Worm (Caenorhabditis elegans) whole organism, L1 larva: ENCODE data around the gene smcr-8.

ENCODE experiments used
- C34B4.2 ChIP-seq: sonication (generic microtip); optimal IDR thresholded peaks from 2 replicates; lab custom pipeline; 2017; ENCODE audit warnings: mild to moderate bottlenecking, missing genetic modification characterization, missing compliant biosample characterization
- aha-1 ChIP-seq: fragments of 150-350 bp; optimal IDR thresholded peaks from 2 replicates; lab custom pipeline; 2014; ENCODE audit warnings: missing biosample characterization, missing genetic modification characterization
- aly-2 ChIP-seq: fragments of 150-350 bp; optimal IDR thresholded peaks from 2 replicates; lab custom pipeline; 2014; ENCODE audit warnings: missing biosample characterization, missing genetic modification characterization
- ceh-82 ChIP-seq, 3 experiments: fragments of 150-350 bp in 1 of 3; sonication (generic microtip) in 2 of 3; optimal IDR thresholded peaks; 2 replicates each; lab custom pipeline; 2014 to 2017; ENCODE audit warnings: missing biosample characterization in 3 of 3, missing genetic modification characterization in 3 of 3
- ceh-90 ChIP-seq: sonication (generic microtip); optimal IDR thresholded peaks from 2 replicates; lab custom pipeline; 2016; ENCODE audit warnings: missing genetic modification characterization, missing compliant biosample characterization
- ces-1 ChIP-seq: fragments of 150-350 bp; optimal IDR thresholded peaks from 2 replicates; lab custom pipeline; 2014; ENCODE audit warnings: missing biosample characterization, missing genetic modification reagents, missing genetic modification characterization
- elt-2 ChIP-seq: sonication (generic microtip); optimal IDR thresholded peaks from 2 replicates; lab custom pipeline; 2016; ENCODE audit warnings: missing genetic modification characterization, mild to moderate bottlenecking, inconsistent platforms, missing compliant biosample characterization, missing genetic modification reagents
- fkh-10 ChIP-seq: sonication (generic microtip); optimal IDR thresholded peaks from 2 replicates; lab custom pipeline; 2017; ENCODE audit warnings: missing biosample characterization, missing genetic modification reagents, missing genetic modification characterization
- fkh-4 ChIP-seq: sonication (generic microtip); optimal IDR thresholded peaks from 2 replicates; lab custom pipeline; 2016; ENCODE audit warnings: missing compliant biosample characterization, missing genetic modification characterization, borderline replicate concordance
- jun-1 ChIP-seq: fragments of 150-350 bp; optimal IDR thresholded peaks from 2 replicates; lab custom pipeline; 2014; ENCODE audit warnings: missing biosample characterization, missing genetic modification reagents, missing genetic modification characterization
- mab-9 ChIP-seq: fragments of 200-800 bp; sonication (Bioruptor generic); IDR thresholded peaks from 2 replicates; pipeline ENCODE4 v1.3.6; 2022; ENCODE audit warnings: missing genetic modification reagents, missing genetic modification characterization, missing compliant biosample characterization
- mdl-1 ChIP-seq, 2 experiments: fragments of 150-350 bp; optimal IDR thresholded peaks; 2 replicates each; lab custom pipeline; 2014 to 2017; ENCODE audit warnings: missing biosample characterization in 2 of 2, missing genetic modification characterization in 2 of 2, inconsistent platforms in 1 of 2
- nhr-11 ChIP-seq: fragments of 150-350 bp; optimal IDR thresholded peaks from 2 replicates; lab custom pipeline; 2014; ENCODE audit warnings: missing biosample characterization, missing genetic modification characterization
- nhr-12 ChIP-seq: sonication (generic microtip); optimal IDR thresholded peaks from 2 replicates; lab custom pipeline; 2017; ENCODE audit warnings: missing biosample characterization, missing genetic modification characterization
- nhr-76 ChIP-seq: sonication (generic microtip); optimal IDR thresholded peaks from 2 replicates; lab custom pipeline; 2017; ENCODE audit warnings: missing biosample characterization, missing genetic modification characterization
- nhr-90 ChIP-seq: sonication (generic microtip); optimal IDR thresholded peaks from 2 replicates; lab custom pipeline; 2016; ENCODE audit warnings: mild to moderate bottlenecking, missing genetic modification characterization, missing compliant biosample characterization; ENCODE audit not compliant: poor library complexity
- snu-23 ChIP-seq: sonication (generic microtip); optimal IDR thresholded peaks from 2 replicates; lab custom pipeline; 2016; ENCODE audit warnings: missing genetic modification characterization, missing compliant biosample characterization
- unc-130 ChIP-seq: fragments of 150-350 bp; optimal IDR thresholded peaks from 2 replicates; lab custom pipeline; 2017; ENCODE audit warnings: missing biosample characterization, missing genetic modification characterization, inconsistent platforms
- unc-86 ChIP-seq: sonication (generic microtip); optimal IDR thresholded peaks from 2 replicates; lab custom pipeline; 2016; ENCODE audit warnings: missing genetic modification characterization, missing compliant biosample characterization
- ztf-11 ChIP-seq, 2 experiments: sonication (generic microtip); optimal IDR thresholded peaks; 2 replicates each; lab custom pipeline; 2016 to 2017; ENCODE audit warnings: missing genetic modification characterization in 2 of 2, missing biosample characterization in 1 of 2, missing compliant biosample characterization in 1 of 2

Gene smcr-8

ce11 chrIII:5047740-5048139 lies 48.6 kb downstream of the smcr-8 start, which contains the start of gene C45G9.5:
Gene C45G9.5, plus strand, starts transcription at chrIII:5048117.
- TF ChIP-seq unc-130 (no peak), nhr-11 (tag; lab: Kevin White, UChicago) (no peak), unc-86 (tag; lab: Kevin White, UChicago) (no peak), aly-2 (tag; lab: Kevin White, UChicago) (no peak), ceh-82 (tag; optimal IDR thresholded peaks at IDR 0.05; lab: Kevin White, UChicago) (no peak), ces-1 (GFP tag; lab: Kevin White, UChicago) (no peak), ceh-90 (no peak), nhr-12 (tag; lab: Kevin White, UChicago) (no peak), jun-1 (no peak), nhr-76 (no peak), nhr-90 (tag; lab: Kevin White, UChicago) (no peak), snu-23 (GFP tag; lab: Kevin White, UChicago) (no peak), fkh-10 (GFP tag; lab: Kevin White, UChicago) (no peak), aha-1 (tag; lab: Kevin White, UChicago) (no peak), mab-9 (GFP tag; lab: Robert Waterston, UW) (no peak), mdl-1 (tag; optimal IDR thresholded peaks at IDR 0.05; lab: Kevin White, UChicago) (no peak), C34B4.2 (tag; lab: Kevin White, UChicago) (no peak), fkh-4 (no peak), ztf-11 (tag; optimal IDR thresholded peaks at IDR 0.05; lab: Kevin White, UChicago) (no peak), elt-2 (tag; lab: Kevin White, UChicago) (no peak)
